Fruit fly (Drosophila melanogaster) whole organism, prepupa: ENCODE data around the gene Act87E.

Experiments
- Blimp-1 ChIP-seq: fragments of 200-800 bp; sonication (Bioruptor generic); optimal IDR thresholded peaks from 3 replicates; lab custom pipeline; 2017; ENCODE audit warnings: missing biosample characterization, missing genetic modification characterization, mild to moderate bottlenecking, moderate library complexity, missing genetic modification reagents
- CG10631 ChIP-seq: fragments of 200-800 bp; sonication (Bioruptor generic); optimal IDR thresholded peaks from 2 replicates; lab custom pipeline; 2016; ENCODE audit warnings: missing biosample characterization, missing genetic modification characterization
- CG10669 ChIP-seq: fragments of 200-800 bp; sonication (Bioruptor generic); optimal IDR thresholded peaks from 3 replicates; lab custom pipeline; 2018; ENCODE audit warnings: missing biosample characterization, mild to moderate bottlenecking, missing genetic modification characterization, moderate library complexity
- CG11294 ChIP-seq: fragments of 200-800 bp; sonication (Bioruptor generic); IDR thresholded peaks from 2 replicates; pipeline ENCODE4 v1.3.6; 2022; ENCODE audit warnings: missing biosample characterization, missing genetic modification characterization
- CG11762 ChIP-seq: fragments of 200-800 bp; sonication (Bioruptor generic); optimal IDR thresholded peaks from 3 replicates; lab custom pipeline; 2016; ENCODE audit warnings: missing biosample characterization, missing genetic modification characterization; ENCODE audit not compliant: insufficient read depth
- CG11902 ChIP-seq: fragments of 200-800 bp; sonication (Bioruptor generic); optimal IDR thresholded peaks from 3 replicates; lab custom pipeline; 2016; ENCODE audit warnings: missing biosample characterization, missing genetic modification characterization
- CG15336 ChIP-seq: fragments of 200-800 bp; sonication (Bioruptor generic); IDR thresholded peaks from 2 replicates; pipeline ENCODE4 v1.3.6; 2022; ENCODE audit warnings: missing biosample characterization, missing genetic modification characterization
- CG16779 ChIP-seq: fragments of 200-800 bp; sonication (Bioruptor generic); optimal IDR thresholded peaks from 3 replicates; lab custom pipeline; 2017; ENCODE audit warnings: missing biosample characterization, mild to moderate bottlenecking, missing genetic modification characterization
- CG3032 ChIP-seq: fragments of 200-800 bp; optimal IDR thresholded peaks from 2 replicates; lab custom pipeline; 2019; ENCODE audit warnings: missing biosample characterization, mild to moderate bottlenecking, missing genetic modification characterization, moderate library complexity
- CG34406 ChIP-seq: fragments of 200-800 bp; sonication (Bioruptor generic); optimal IDR thresholded peaks from 3 replicates; lab custom pipeline; 2016; ENCODE audit warnings: missing biosample characterization, missing genetic modification characterization
- CG3919 ChIP-seq: fragments of 200-800 bp; sonication (Bioruptor generic); optimal IDR thresholded peaks from 3 replicates; lab custom pipeline; 2016; ENCODE audit warnings: missing biosample characterization, missing genetic modification characterization
- CG6163 ChIP-seq: fragments of 200-800 bp; sonication (Bioruptor generic); IDR thresholded peaks from 3 replicates; pipeline ENCODE4 v1.3.6; 2022; ENCODE audit warnings: missing biosample characterization, missing genetic modification characterization
- CG6276 ChIP-seq: fragments of 200-800 bp; sonication (Bioruptor generic); optimal IDR thresholded peaks from 2 replicates; lab custom pipeline; 2017; ENCODE audit warnings: missing biosample characterization, mild to moderate bottlenecking, missing genetic modification characterization
- CG6792 ChIP-seq: fragments of 200-800 bp; sonication (Bioruptor generic); optimal IDR thresholded peaks from 3 replicates; lab custom pipeline; 2016; ENCODE audit warnings: missing biosample characterization, missing genetic modification characterization
- CG6808 ChIP-seq: fragments of 200-800 bp; sonication (Bioruptor generic); optimal IDR thresholded peaks from 3 replicates; lab custom pipeline; 2017; ENCODE audit warnings: missing biosample characterization, missing genetic modification characterization, mild to moderate bottlenecking, moderate library complexity, missing genetic modification reagents
- CG7368 ChIP-seq: fragments of 200-800 bp; sonication (Bioruptor generic); optimal IDR thresholded peaks from 3 replicates; lab custom pipeline; 2016; ENCODE audit warnings: missing biosample characterization, missing genetic modification characterization
- CG8319 ChIP-seq: fragments of 200-800 bp; sonication (Bioruptor generic); optimal IDR thresholded peaks from 3 replicates; lab custom pipeline; 2016; ENCODE audit warnings: missing biosample characterization, missing genetic modification characterization
- CG8632 ChIP-seq: fragments of 200-800 bp; sonication (Bioruptor generic); optimal IDR thresholded peaks from 3 replicates; lab custom pipeline; 2016; ENCODE audit warnings: missing biosample characterization, missing genetic modification characterization
- CG9139 ChIP-seq: fragments of 200-800 bp; sonication (Bioruptor generic); optimal IDR thresholded peaks from 3 replicates; lab custom pipeline; 2017; ENCODE audit warnings: missing biosample characterization, mild to moderate bottlenecking, missing genetic modification characterization
- Eip75B ChIP-seq: fragments of 200-800 bp; sonication (Bioruptor generic); optimal IDR thresholded peaks from 3 replicates; lab custom pipeline; 2016; ENCODE audit warnings: missing biosample characterization, missing genetic modification characterization
- Eip78C ChIP-seq: fragments of 200-800 bp; sonication (Bioruptor generic); peaks from one replicate; lab custom pipeline; 2016; ENCODE audit warnings: missing biosample characterization, missing genetic modification characterization
- Eip93F ChIP-seq: fragments of 200-800 bp; sonication (Bioruptor generic); optimal IDR thresholded peaks from 2 replicates; lab custom pipeline; 2016; ENCODE audit warnings: missing biosample characterization, mild to moderate bottlenecking, missing genetic modification characterization
- Ets21C ChIP-seq: fragments of 200-800 bp; sonication (Bioruptor generic); optimal IDR thresholded peaks from 3 replicates; lab custom pipeline; 2016; ENCODE audit warnings: missing biosample characterization, missing genetic modification characterization
- Gug ChIP-seq: fragments of 200-800 bp; sonication (Bioruptor generic); IDR thresholded peaks from 2 replicates; pipeline ENCODE4 v1.3.6; 2022; ENCODE audit warnings: missing biosample characterization, missing genetic modification characterization
- Hr38 ChIP-seq: sonication (Bioruptor generic); optimal IDR thresholded peaks from 2 replicates; lab custom pipeline; 2016; ENCODE audit warnings: missing biosample characterization, missing genetic modification characterization
- Hr39 ChIP-seq: fragments of 200-800 bp; sonication (Bioruptor generic); optimal IDR thresholded peaks from 2 replicates; lab custom pipeline; 2016; ENCODE audit warnings: missing biosample characterization, missing genetic modification characterization
- Hr4 ChIP-seq: fragments of 200-800 bp; sonication (Bioruptor generic); optimal IDR thresholded peaks from 3 replicates; lab custom pipeline; 2016; ENCODE audit warnings: missing biosample characterization, missing genetic modification characterization
- Lpt ChIP-seq: fragments of 200-800 bp; sonication (Bioruptor generic); optimal IDR thresholded peaks from 3 replicates; lab custom pipeline; 2016; ENCODE audit warnings: missing biosample characterization, missing genetic modification characterization
- Met ChIP-seq: fragments of 200-800 bp; sonication (Bioruptor generic); optimal IDR thresholded peaks from 3 replicates; lab custom pipeline; 2016; ENCODE audit warnings: missing biosample characterization, missing genetic modification characterization
- Smox ChIP-seq: fragments of 200-800 bp; sonication (Bioruptor generic); optimal IDR thresholded peaks from 3 replicates; lab custom pipeline; 2016; ENCODE audit warnings: missing biosample characterization, missing genetic modification characterization
- Sox102F ChIP-seq: fragments of 200-800 bp; sonication (Bioruptor generic); optimal IDR thresholded peaks from 2 replicates; lab custom pipeline; 2016; ENCODE audit warnings: missing biosample characterization, mild to moderate bottlenecking, missing genetic modification characterization
- Sox15 ChIP-seq: fragments of 200-800 bp; sonication (Bioruptor generic); optimal IDR thresholded peaks from 3 replicates; lab custom pipeline; 2016; ENCODE audit warnings: missing biosample characterization, missing genetic modification characterization
- achi ChIP-seq: fragments of 200-800 bp; sonication (Bioruptor generic); optimal IDR thresholded peaks from 3 replicates; lab custom pipeline; 2016; ENCODE audit warnings: missing biosample characterization, missing genetic modification characterization
- acj6 ChIP-seq: fragments of 200-800 bp; sonication (Bioruptor generic); optimal IDR thresholded peaks from 3 replicates; lab custom pipeline; 2016; ENCODE audit warnings: missing biosample characterization, missing genetic modification characterization
- cyc ChIP-seq: fragments of 200-800 bp; sonication (Bioruptor generic); optimal IDR thresholded peaks from 3 replicates; lab custom pipeline; 2016; ENCODE audit warnings: missing biosample characterization, missing genetic modification characterization
- dac ChIP-seq: fragments of 200-800 bp; sonication (Bioruptor generic); optimal IDR thresholded peaks from 2 replicates; lab custom pipeline; 2017; ENCODE audit warnings: missing biosample characterization, mild to moderate bottlenecking, missing genetic modification characterization
- fd59A ChIP-seq: fragments of 200-800 bp; sonication (Bioruptor generic); optimal IDR thresholded peaks from 2 replicates; lab custom pipeline; 2017; ENCODE audit warnings: missing biosample characterization, mild to moderate bottlenecking, missing genetic modification characterization, missing genetic modification reagents
- fkh ChIP-seq: fragments of 200-800 bp; sonication (Bioruptor generic); optimal IDR thresholded peaks from 3 replicates; lab custom pipeline; 2017; ENCODE audit warnings: missing biosample characterization, mild to moderate bottlenecking, missing genetic modification characterization, moderate library complexity
- net ChIP-seq: fragments of 200-800 bp; sonication (Bioruptor generic); optimal IDR thresholded peaks from 3 replicates; lab custom pipeline; 2016; ENCODE audit warnings: missing biosample characterization, missing genetic modification characterization
- pdm3 ChIP-seq: fragments of 200-800 bp; sonication (Bioruptor generic); optimal IDR thresholded peaks from 3 replicates; lab custom pipeline; 2016; ENCODE audit warnings: missing biosample characterization, missing genetic modification characterization
- salr ChIP-seq, 2 experiments: fragments of 200-800 bp; sonication (Bioruptor generic); optimal IDR thresholded peaks; 3 replicates each; lab custom pipeline; 2016 to 2018; ENCODE audit warnings: missing biosample characterization in 2 of 2, missing genetic modification characterization in 2 of 2, mild to moderate bottlenecking in 1 of 2
- spab ChIP-seq: fragments of 200-800 bp; sonication (Bioruptor generic); optimal IDR thresholded peaks from 2 replicates; lab custom pipeline; 2017; ENCODE audit warnings: missing biosample characterization, mild to moderate bottlenecking, missing genetic modification characterization, missing genetic modification reagents
- ss ChIP-seq, 2 experiments: fragments of 200-800 bp; sonication (Bioruptor generic); optimal IDR thresholded peaks; 2 replicates in 1 of 2; 3 replicates in 1 of 2; lab custom pipeline; 2017 to 2018; ENCODE audit warnings: mild to moderate bottlenecking in 2 of 2, missing biosample characterization in 2 of 2, missing genetic modification characterization in 2 of 2, moderate library complexity in 1 of 2
- svp ChIP-seq: fragments of 200-800 bp; sonication (Bioruptor generic); peaks from one replicate; lab custom pipeline; 2016; ENCODE audit warnings: missing biosample characterization, missing genetic modification characterization
- topi ChIP-seq: fragments of 200-800 bp; sonication (Bioruptor generic); optimal IDR thresholded peaks from 3 replicates; lab custom pipeline; 2016; ENCODE audit warnings: missing biosample characterization, missing genetic modification characterization
- vri ChIP-seq: fragments of 200-800 bp; sonication (Bioruptor generic); optimal IDR thresholded peaks from 3 replicates; lab custom pipeline; 2016; ENCODE audit warnings: missing biosample characterization, mild to moderate bottlenecking, missing genetic modification characterization

Gene Act87E

DNA sequence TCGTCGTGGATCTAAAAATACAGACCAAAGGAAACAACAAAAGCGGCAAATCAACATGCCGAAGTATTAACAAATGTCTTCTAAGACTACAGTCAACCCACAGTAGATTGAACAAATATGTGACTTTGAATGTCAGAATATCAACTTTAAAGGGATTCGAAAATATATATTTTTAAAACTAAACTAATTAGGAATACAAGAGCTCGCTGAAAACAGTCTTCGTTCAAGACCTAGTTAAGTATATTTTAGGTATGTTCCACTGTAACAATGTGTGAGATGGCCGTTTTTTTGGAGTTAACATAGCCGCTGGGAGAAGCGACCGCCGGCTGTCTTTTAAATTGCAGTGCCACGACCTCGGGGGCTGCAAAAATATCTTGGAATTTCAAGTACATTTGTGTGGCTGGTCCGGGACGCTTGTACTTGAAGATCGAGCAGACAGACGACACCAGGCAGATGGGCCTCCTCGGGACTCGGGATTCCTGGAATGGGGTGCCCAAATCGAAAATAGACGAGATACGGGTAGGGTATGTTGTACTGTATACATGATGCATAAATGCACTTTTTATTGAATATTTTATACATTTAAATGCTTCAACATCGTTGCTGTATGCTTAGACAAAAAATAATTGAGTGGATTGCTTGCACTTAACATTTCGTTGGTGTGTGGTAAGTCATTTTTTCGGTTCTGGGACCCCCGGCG is 2.7 kb downstream of the Act87E start (continued):
- TF ChIP-seq CG15336 (GFP tag; lab: Robert Waterston, UW): peak; percentile 85
- peak; percentile 58 for TF ChIP-seq Gug
- peak; percentile 50 for TF ChIP-seq CG3032 (tag; lab: Kevin White, UChicago)
- no peak for TF ChIP-seq CG11902
- peak; percentile 24 to 38 for TF ChIP-seq ss (GFP tag; optimal IDR thresholded peaks at IDR 0.05; lab: Kevin White, UChicago)
- peak; percentile 66 for TF ChIP-seq CG6276 (GFP tag; lab: Kevin White, UChicago)
- peak; percentile 87 for TF ChIP-seq svp
- peak; percentile 20 for TF ChIP-seq fd59A (GFP tag; lab: Kevin White, UChicago)
- peak; percentile 49 for TF ChIP-seq CG6792 (GFP tag; lab: Kevin White, UChicago)
- peak; percentile 77 for TF ChIP-seq pdm3
- TF ChIP-seq CG9139 (GFP tag; lab: Kevin White, UChicago): peak; percentile 30
- peak; percentile 80 for TF ChIP-seq CG3919 (GFP tag; lab: Kevin White, UChicago)
- peak; percentile 55 for TF ChIP-seq cyc
- TF ChIP-seq dac (GFP tag; lab: Kevin White, UChicago): peak; percentile 35
- TF ChIP-seq fkh: no peak
- TF ChIP-seq Sox15 (GFP tag; lab: Kevin White, UChicago): peak; percentile 38
- peak; percentile 61 for TF ChIP-seq topi (GFP tag; lab: Kevin White, UChicago)
- TF ChIP-seq Lpt (GFP tag; lab: Kevin White, UChicago): peak; percentile 79
- peak; percentile 72 for TF ChIP-seq Hr39 (GFP tag; lab: Kevin White, UChicago)

DNA sequence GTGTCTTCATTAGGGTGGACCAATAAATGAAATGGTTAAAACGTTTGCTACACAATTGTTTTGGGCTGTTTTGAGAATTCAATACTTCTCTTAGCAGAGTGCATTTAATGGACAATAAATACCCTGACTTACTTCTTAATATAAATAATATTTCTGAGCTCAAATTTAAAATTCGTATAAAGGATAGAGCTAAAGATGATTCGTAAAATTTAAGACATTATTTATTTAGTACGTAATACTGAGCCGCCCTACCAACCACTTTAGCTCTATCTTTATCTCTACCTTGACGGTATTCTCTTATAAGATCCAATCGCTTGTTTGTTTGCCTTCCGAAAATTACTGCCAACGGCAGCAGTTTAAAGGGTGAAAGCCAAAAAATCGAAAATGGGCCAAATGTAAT is 7.8 kb downstream of the Act87E start:
- TF ChIP-seq Gug: peak; percentile 35; the same call in 1 of the 2 replicates
- TF ChIP-seq Eip93F (GFP tag; lab: Kevin White, UChicago): no peak
- peak; percentile 79 for TF ChIP-seq CG10631 (GFP tag; lab: Kevin White, UChicago)
- peak; percentile 92 for TF ChIP-seq CG8632 (GFP tag; lab: Kevin White, UChicago)
- TF ChIP-seq CG6808 (GFP tag; lab: Kevin White, UChicago): peak; percentile 74
- peak; percentile 38 for TF ChIP-seq dac (GFP tag; lab: Kevin White, UChicago)
- TF ChIP-seq ss (GFP tag; optimal IDR thresholded peaks at IDR 0.05; lab: Kevin White, UChicago): peak; percentile 44 to 64
- TF ChIP-seq Sox102F: peak; percentile 79
- peak; percentile 84 for TF ChIP-seq Eip75B
- TF ChIP-seq pdm3: peak; percentile 86
- TF ChIP-seq Sox15 (GFP tag; lab: Kevin White, UChicago): peak; percentile 69
- TF ChIP-seq CG3919 (GFP tag; lab: Kevin White, UChicago): peak; percentile 76
- TF ChIP-seq salr (GFP tag; optimal IDR thresholded peaks at IDR 0.05; lab: Kevin White, UChicago): peak; percentile 83 to 85
- peak; percentile 42 for TF ChIP-seq Lpt (GFP tag; lab: Kevin White, UChicago)
- TF ChIP-seq CG16779 (tag; lab: Kevin White, UChicago): peak; percentile 72
- peak; percentile 65 for TF ChIP-seq Hr39 (GFP tag; lab: Kevin White, UChicago)
- TF ChIP-seq CG11294 (GFP tag; lab: Robert Waterston, UW): peak; percentile 57
- no peak for TF ChIP-seq Blimp-1 (GFP tag; lab: Kevin White, UChicago)
- peak; percentile 81 for TF ChIP-seq fd59A (GFP tag; lab: Kevin White, UChicago)
- TF ChIP-seq CG10669 (GFP tag; lab: Kevin White, UChicago): peak; percentile 77
- peak; percentile 80 for TF ChIP-seq CG8319 (GFP tag; lab: Kevin White, UChicago)
- TF ChIP-seq CG34406 (GFP tag; lab: Kevin White, UChicago): peak; percentile 89
- TF ChIP-seq Hr4 (GFP tag; lab: Kevin White, UChicago): peak; percentile 86
- peak; percentile 91 for TF ChIP-seq acj6 (GFP tag; lab: Kevin White, UChicago)
- peak; percentile 61 for TF ChIP-seq CG11762
- TF ChIP-seq Met (GFP tag; lab: Kevin White, UChicago): peak; percentile 82
- peak; percentile 71 for TF ChIP-seq spab (GFP tag; lab: Kevin White, UChicago)
- peak; percentile 80 for TF ChIP-seq CG7368 (GFP tag; lab: Kevin White, UChicago)
- peak; percentile 93 for TF ChIP-seq CG15336 (GFP tag; lab: Robert Waterston, UW)
- no peak for TF ChIP-seq Hr38 (GFP tag; lab: Kevin White, UChicago)
- peak; percentile 56 for TF ChIP-seq vri (GFP tag; lab: Kevin White, UChicago)
- peak; percentile 95 for TF ChIP-seq Eip78C
- TF ChIP-seq Smox (GFP tag; lab: Kevin White, UChicago): peak; percentile 78
- peak; percentile 74 for TF ChIP-seq CG9139 (GFP tag; lab: Kevin White, UChicago)
- TF ChIP-seq Ets21C (GFP tag; lab: Kevin White, UChicago): peak; percentile 23
- TF ChIP-seq CG6163 (GFP tag; lab: Robert Waterston, UW): peak; percentile 76; the same call in 2 of the 3 replicates
- TF ChIP-seq CG6792 (GFP tag; lab: Kevin White, UChicago): peak; percentile 78
- peak; percentile 91 for TF ChIP-seq net
- TF ChIP-seq fkh: peak; percentile 14
- TF ChIP-seq CG6276 (GFP tag; lab: Kevin White, UChicago): peak; percentile 83
- TF ChIP-seq achi (GFP tag; lab: Kevin White, UChicago): peak; percentile 90
- peak; percentile 83 for TF ChIP-seq svp
